Worm (Caenorhabditis elegans): Measurements from ENCODE around the gene set-30.

- TF ChIP-seq B0310.2 (tag; optimal IDR thresholded peaks at IDR 0.05) (no peak), tbx-11 (GFP tag; IDR thresholded peaks at IDR 0.05) (no peak), ceh-36 (tag; optimal IDR thresholded peaks at IDR 0.05) (no peak), ama-1 (optimal IDR thresholded peaks at IDR 0.05) (no peak)
Observed at ce11 chrX:4957259-4957658, 41.8 kb upstream of the set-30 start, which contains the start of gene M03F4.4.

All from whole organism, early embryonic.